Fruit fly (Drosophila melanogaster) whole organism, pupa: Measurements from ENCODE around the gene CG42705.

ENCODE experiments used
- CG10348 ChIP-seq: fragments of 200-800 bp; sonication (Bioruptor generic); IDR thresholded peaks from 2 replicates; pipeline ENCODE4 v1.3.6; 2022; ENCODE audit warnings: missing biosample characterization, missing genetic modification characterization
- CG12605 ChIP-seq: fragments of 200-800 bp; sonication (Bioruptor generic); IDR thresholded peaks from 2 replicates; pipeline ENCODE4 v1.3.6; 2022; ENCODE audit warnings: missing biosample characterization, missing genetic modification characterization
- CG13204 ChIP-seq: fragments of 200-800 bp; sonication (Bioruptor generic); optimal IDR thresholded peaks from 2 replicates; lab custom pipeline; 2018; ENCODE audit warnings: missing biosample characterization, mild to moderate bottlenecking, missing genetic modification characterization, moderate library complexity
- CG14655 ChIP-seq: fragments of 200-800 bp; sonication (Bioruptor generic); optimal IDR thresholded peaks from 3 replicates; lab custom pipeline; 2017; ENCODE audit warnings: mild to moderate bottlenecking, missing biosample characterization, missing genetic modification reagents, missing genetic modification characterization
- CG15710 ChIP-seq: fragments of 200-800 bp; sonication (Bioruptor generic); optimal IDR thresholded peaks from 2 replicates; lab custom pipeline; 2018; ENCODE audit warnings: missing biosample characterization, mild to moderate bottlenecking, missing genetic modification characterization, moderate library complexity
- CG17806 ChIP-seq: fragments of 200-800 bp; sonication (Bioruptor generic); optimal IDR thresholded peaks from 2 replicates; lab custom pipeline; 2018; ENCODE audit warnings: missing biosample characterization, mild to moderate bottlenecking, missing genetic modification characterization, moderate library complexity
- CG32121 ChIP-seq: fragments of 200-800 bp; sonication (Bioruptor generic); IDR thresholded peaks from 2 replicates; pipeline ENCODE4 v1.3.6; 2022; ENCODE audit warnings: missing biosample characterization, missing genetic modification characterization
- CG34367 ChIP-seq: fragments of 200-800 bp; sonication (Bioruptor generic); optimal IDR thresholded peaks from 2 replicates; lab custom pipeline; 2018; ENCODE audit warnings: missing biosample characterization, mild to moderate bottlenecking, missing genetic modification characterization
- CG4496 ChIP-seq: fragments of 200-800 bp; sonication (Bioruptor generic); IDR thresholded peaks from 3 replicates; pipeline ENCODE4 v1.3.6; 2022; ENCODE audit warnings: missing biosample characterization, missing genetic modification characterization
- CG8159 ChIP-seq: fragments of 200-800 bp; sonication (Bioruptor generic); optimal IDR thresholded peaks from 3 replicates; lab custom pipeline; 2018; ENCODE audit warnings: missing biosample characterization, mild to moderate bottlenecking, missing genetic modification characterization, moderate library complexity
- CG8301 ChIP-seq: fragments of 200-800 bp; sonication (Bioruptor generic); optimal IDR thresholded peaks from 2 replicates; lab custom pipeline; 2018; ENCODE audit warnings: missing biosample characterization, mild to moderate bottlenecking, missing genetic modification characterization
- CG9948 ChIP-seq: fragments of 200-800 bp; sonication (Bioruptor generic); optimal IDR thresholded peaks from 2 replicates; lab custom pipeline; 2018; ENCODE audit warnings: missing biosample characterization, mild to moderate bottlenecking, missing genetic modification characterization, moderate library complexity
- D1 ChIP-seq: fragments of 200-800 bp; sonication (Bioruptor generic); optimal IDR thresholded peaks from 2 replicates; lab custom pipeline; 2018; ENCODE audit warnings: missing biosample characterization, mild to moderate bottlenecking, missing genetic modification characterization, moderate library complexity
- EcR ChIP-seq: fragments of 200-800 bp; sonication (Bioruptor generic); optimal IDR thresholded peaks from 3 replicates; lab custom pipeline; 2019; ENCODE audit warnings: missing biosample characterization, missing genetic modification characterization, mild to moderate bottlenecking, moderate library complexity, missing genetic modification reagents
- Ets98B ChIP-seq: fragments of 200-800 bp; sonication (Bioruptor generic); IDR thresholded peaks from 2 replicates; pipeline ENCODE4 v1.3.6; 2022; ENCODE audit warnings: missing biosample characterization, missing genetic modification characterization
- Pif1A ChIP-seq: fragments of 200-800 bp; sonication (Bioruptor generic); optimal IDR thresholded peaks from 3 replicates; lab custom pipeline; 2016; ENCODE audit warnings: missing biosample characterization, missing genetic modification characterization
- Pif1B ChIP-seq: fragments of 200-800 bp; sonication (Bioruptor generic); optimal IDR thresholded peaks from 3 replicates; lab custom pipeline; 2016; ENCODE audit warnings: missing biosample characterization, missing genetic modification characterization
- Snoo ChIP-seq: fragments of 200-800 bp; sonication (Bioruptor generic); optimal IDR thresholded peaks from 3 replicates; lab custom pipeline; 2017; ENCODE audit warnings: missing biosample characterization, mild to moderate bottlenecking, missing genetic modification characterization, inconsistent platforms
- fd96Ca ChIP-seq: fragments of 200-800 bp; sonication (Bioruptor generic); IDR thresholded peaks from 3 replicates; pipeline ENCODE4 v1.3.6; 2022; ENCODE audit warnings: missing biosample characterization, missing genetic modification characterization
- gl ChIP-seq: fragments of 200-800 bp; sonication (Bioruptor generic); optimal IDR thresholded peaks from 2 replicates; lab custom pipeline; 2018; ENCODE audit warnings: missing biosample characterization, mild to moderate bottlenecking, missing genetic modification characterization
- rn ChIP-seq: fragments of 200-800 bp; sonication (Bioruptor generic); IDR thresholded peaks from 2 replicates; pipeline ENCODE4 v1.3.6; 2022; ENCODE audit warnings: missing biosample characterization, missing genetic modification characterization

The CG42705 gene

DNA sequence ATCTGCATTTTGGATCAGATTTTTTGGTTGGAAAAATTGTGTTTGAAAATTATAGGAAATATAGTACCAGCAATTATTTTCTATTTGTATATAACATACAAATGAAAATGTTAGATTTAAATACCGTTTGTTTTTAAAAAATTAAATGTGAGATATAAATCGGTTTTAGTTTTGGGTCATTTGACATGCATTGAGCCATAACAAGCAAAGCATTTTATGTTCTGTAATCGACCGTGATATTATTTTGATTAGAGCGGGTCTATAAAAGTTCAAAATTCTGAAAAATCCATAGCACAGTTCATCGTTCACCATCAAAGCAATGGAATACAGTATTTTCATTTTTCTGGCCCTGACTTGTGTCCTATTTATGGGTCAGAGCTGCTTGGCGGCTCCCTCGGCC lies 3.3 kb downstream of the CG42705 start, which contains the start of gene CG34337:
TSS of gene CG34337 (plus strand) at position 301 of the 400 bp plus-strand sequence.
- TF ChIP-seq EcR (GFP tag; lab: Kevin White, UChicago) (no peak), CG17806 (tag; lab: Kevin White, UChicago) (no peak), CG9948 (tag; lab: Kevin White, UChicago) (no peak), CG4496 (GFP tag; lab: Robert Waterston, UW) (no peak), CG32121 (no peak), Pif1A (no peak), CG8301 (tag; lab: Kevin White, UChicago) (no peak), Pif1B (GFP tag; lab: Kevin White, UChicago) (no peak), fd96Ca (GFP tag; lab: Robert Waterston, UW) (no peak), D1 (no peak)

DNA sequence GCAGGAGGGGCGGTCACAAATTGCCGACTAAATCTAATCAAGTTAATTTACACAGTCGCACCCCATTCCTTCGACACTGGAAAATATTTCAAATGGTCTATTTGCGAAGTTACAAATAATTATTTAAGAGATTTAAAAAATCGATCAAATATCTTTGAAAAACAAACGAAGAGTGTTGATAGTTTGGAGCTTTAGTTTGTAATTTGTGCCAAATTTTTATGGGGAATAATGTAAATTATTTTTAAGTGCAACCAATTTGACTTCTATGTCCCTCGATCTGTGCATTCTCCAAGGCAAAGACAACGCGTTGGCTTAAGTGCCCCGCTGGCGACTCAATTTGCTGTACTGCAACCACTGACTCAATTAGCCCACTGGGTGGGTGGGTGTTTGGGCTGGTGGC lies 4.2 kb downstream of the CG42705 start:
- TF ChIP-seq CG32121 (no peak), Ets98B (GFP tag; lab: Robert Waterston, UW) (no peak), CG12605 (no peak), Pif1A (no peak), fd96Ca (GFP tag; lab: Robert Waterston, UW) (no peak), EcR (GFP tag; lab: Kevin White, UChicago) (no peak), Pif1B (GFP tag; lab: Kevin White, UChicago) (no peak), CG15710 (tag; lab: Kevin White, UChicago) (no peak), Snoo (tag; lab: Kevin White, UChicago) (no peak), rn (no peak), CG14655 (GFP tag; lab: Kevin White, UChicago) (no peak), CG9948 (tag; lab: Kevin White, UChicago) (no peak), CG10348 (GFP tag; lab: Robert Waterston, UW) (no peak), CG8159 (tag; lab: Kevin White, UChicago) (no peak), CG13204 (GFP tag; lab: Kevin White, UChicago) (no peak), CG4496 (GFP tag; lab: Robert Waterston, UW) (no peak), CG34367 (tag; lab: Kevin White, UChicago) (no peak), CG8301 (tag; lab: Kevin White, UChicago) (no peak), gl (tag; lab: Kevin White, UChicago) (no peak), D1 (no peak)

dm6 chrX:7418294-7418693 lies 4.6 kb downstream of the CG42705 start, which contains the start of gene rumpel:
TSS of gene rumpel (plus strand) at chrX:7418594.
- TF ChIP-seq Pif1A: no peak
- no peak for TF ChIP-seq gl (tag; lab: Kevin White, UChicago)
- TF ChIP-seq CG15710 (tag; lab: Kevin White, UChicago): no peak
- no peak for TF ChIP-seq CG8159 (tag; lab: Kevin White, UChicago)
- no peak for TF ChIP-seq Pif1B (GFP tag; lab: Kevin White, UChicago)
- no peak for TF ChIP-seq CG12605
- TF ChIP-seq CG10348 (GFP tag; lab: Robert Waterston, UW): no peak
- no peak for TF ChIP-seq CG8301 (tag; lab: Kevin White, UChicago)
- TF ChIP-seq Ets98B (GFP tag; lab: Robert Waterston, UW): no peak
- no peak for TF ChIP-seq rn
- TF ChIP-seq fd96Ca (GFP tag; lab: Robert Waterston, UW): no peak
- no peak for TF ChIP-seq EcR (GFP tag; lab: Kevin White, UChicago)
- TF ChIP-seq Snoo (tag; lab: Kevin White, UChicago): no peak
- TF ChIP-seq CG14655 (GFP tag; lab: Kevin White, UChicago): no peak

DNA sequence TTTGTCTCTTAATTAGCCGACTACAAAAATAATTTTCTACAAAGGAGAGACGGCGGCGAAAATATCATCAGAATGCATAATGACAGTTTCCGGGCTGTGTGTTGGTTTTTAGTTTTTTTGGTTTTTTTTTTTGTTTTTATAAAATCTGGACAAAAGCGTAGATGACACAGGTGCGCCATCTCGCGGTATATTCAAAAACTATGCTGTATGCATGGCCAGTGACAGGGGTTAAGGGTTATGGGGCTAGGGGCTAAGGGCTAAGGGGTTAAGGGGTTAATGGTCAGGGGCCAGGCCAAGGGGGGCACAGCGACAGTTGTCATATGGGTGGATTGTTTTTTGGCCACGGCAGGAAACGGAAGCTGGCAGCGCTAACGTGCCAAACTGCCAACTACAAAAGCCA lies 8.9 kb downstream of the CG42705 start:
- no peak for TF ChIP-seq CG34367 (tag; lab: Kevin White, UChicago)
- TF ChIP-seq, all 21 proteins: peak for 0

- TF ChIP-seq CG4496 (GFP tag; lab: Robert Waterston, UW): no peak
- TF ChIP-seq Pif1B (GFP tag; lab: Kevin White, UChicago): no peak
- TF ChIP-seq CG34367 (tag; lab: Kevin White, UChicago): no peak
Observed at dm6 chrX:7424742-7425141, 11.1 kb downstream of the CG42705 start, which contains the start of gene CG15036. TSS of gene CG15036 (minus strand) at chrX:7424842.

DNA sequence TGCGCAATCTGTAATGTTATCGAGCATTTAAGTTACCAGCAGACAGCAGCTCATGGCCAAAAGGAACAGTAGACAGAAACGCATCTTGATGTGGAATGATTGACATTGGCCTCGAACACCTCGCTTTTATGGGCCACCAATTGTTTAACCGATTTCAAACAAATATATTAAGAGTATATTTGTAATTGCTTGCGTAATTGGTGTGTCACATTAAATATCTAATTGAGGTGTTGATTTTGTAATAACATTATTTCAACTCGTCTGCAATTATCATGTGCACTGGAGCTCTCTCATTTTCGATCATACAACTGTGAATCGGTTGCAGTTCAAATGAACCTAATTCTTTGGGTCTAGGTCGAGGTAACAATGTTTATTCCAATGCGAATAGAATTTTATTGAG lies 12.0 kb downstream of the CG42705 start, which contains the start of gene CG32726:
TSS of gene CG32726 (minus strand) at position 101 of the 400 bp plus-strand sequence.
- TF ChIP-seq fd96Ca (GFP tag; lab: Robert Waterston, UW): no peak
- no peak for TF ChIP-seq CG13204 (GFP tag; lab: Kevin White, UChicago)
- TF ChIP-seq gl (tag; lab: Kevin White, UChicago): no peak
- no peak for TF ChIP-seq Ets98B (GFP tag; lab: Robert Waterston, UW)
- no peak for TF ChIP-seq Pif1A
- no peak for TF ChIP-seq CG8301 (tag; lab: Kevin White, UChicago)
- no peak for TF ChIP-seq CG15710 (tag; lab: Kevin White, UChicago)
- no peak for TF ChIP-seq CG4496 (GFP tag; lab: Robert Waterston, UW)
- TF ChIP-seq CG8159 (tag; lab: Kevin White, UChicago): no peak
- TF ChIP-seq CG10348 (GFP tag; lab: Robert Waterston, UW): no peak
- TF ChIP-seq EcR (GFP tag; lab: Kevin White, UChicago): no peak
- TF ChIP-seq CG32121: no peak
- no peak for TF ChIP-seq rn
- TF ChIP-seq CG17806 (tag; lab: Kevin White, UChicago): no peak
- no peak for TF ChIP-seq CG9948 (tag; lab: Kevin White, UChicago)
- no peak for TF ChIP-seq Pif1B (GFP tag; lab: Kevin White, UChicago)
- no peak for TF ChIP-seq CG12605
- TF ChIP-seq D1: no peak
- TF ChIP-seq Snoo (tag; lab: Kevin White, UChicago): no peak
